Worm (Caenorhabditis elegans): Measurements from ENCODE around the gene T05A1.5.

The T05A1.5 gene

DNA sequence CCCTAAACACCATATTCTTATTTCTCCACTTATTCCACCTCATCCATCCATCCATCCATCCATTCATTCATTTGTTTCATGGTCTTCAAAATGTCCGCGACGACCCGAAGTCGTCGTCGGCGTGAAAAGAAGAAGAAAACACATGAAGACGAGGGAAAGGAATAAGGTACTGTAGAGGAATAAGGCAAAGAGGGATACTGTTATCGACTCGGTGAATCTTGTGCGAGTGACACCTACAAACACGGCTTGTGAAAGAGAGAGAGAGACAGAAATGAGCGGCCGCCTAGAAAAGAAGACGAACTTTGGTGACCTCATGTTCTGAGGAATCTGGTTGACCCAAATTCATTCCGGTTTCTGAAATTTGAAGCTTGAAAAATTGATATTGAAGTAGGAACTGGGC lies 63.0 kb downstream of the T05A1.5 start:
- TF ChIP-seq nhr-85 (tag): peak; percentile 62
- TF ChIP-seq blmp-1 (tag; optimal IDR thresholded peaks at IDR 0.05): peak; percentile 45
- no peak for TF ChIP-seq jun-1 (tag; optimal IDR thresholded peaks at IDR 0.05)
- no peak for TF ChIP-seq F16B12.6 (tag; optimal IDR thresholded peaks at IDR 0.05)
- TF ChIP-seq swsn-7 (tag; optimal IDR thresholded peaks at IDR 0.05): no peak

All from whole organism, L1 larva.